Worm (Caenorhabditis elegans): ENCODE data around the gene dnj-11.

Gene dnj-11

ce11 chrIV:6605863-6606262, 20.2 kb downstream of the dnj-11 start, which contains the start of gene nstp-2:
Gene nstp-2, minus strand, starts transcription at chrIV:6606188.
- TF ChIP-seq grh-1 (GFP tag; IDR thresholded peaks at IDR 0.05) (peak; percentile 63), ceh-82 (tag; optimal IDR thresholded peaks at IDR 0.05) (no peak), aly-2 (tag; optimal IDR thresholded peaks at IDR 0.05) (no peak), nhr-85 (tag) (peak; percentile 61), elt-3 (tag; optimal IDR thresholded peaks at IDR 0.05) (no peak), egl-27 (tag; optimal IDR thresholded peaks at IDR 0.05) (no peak)

ce11 chrIV:6606587-6606986, 20.9 kb downstream of the dnj-11 start:
- no peak for TF ChIP-seq efl-1 (optimal IDR thresholded peaks at IDR 0.05)
- TF ChIP-seq efl-1 (GFP tag; optimal IDR thresholded peaks at IDR 0.05 in 1 of 2): peak in 1 of 2 experiments; percentile 62
- no peak for TF ChIP-seq efl-3 (GFP tag; optimal IDR thresholded peaks at IDR 0.05)
- TF ChIP-seq ztf-4 (tag; optimal IDR thresholded peaks at IDR 0.05): no peak
- TF ChIP-seq ets-5 (GFP tag; IDR thresholded peaks at IDR 0.05): no peak
- TF ChIP-seq ceh-63 (GFP tag; optimal IDR thresholded peaks at IDR 0.05): no peak
- peak; percentile 12 for TF ChIP-seq snu-23 (GFP tag; optimal IDR thresholded peaks at IDR 0.05)
- TF ChIP-seq lin-14 (GFP tag; optimal IDR thresholded peaks at IDR 0.05): peak; percentile 56
- TF ChIP-seq blmp-1 (tag; optimal IDR thresholded peaks at IDR 0.05): peak; percentile 48
- no peak for TF ChIP-seq lir-3 (tag; optimal IDR thresholded peaks at IDR 0.05; ENCODE audit: poor library complexity)

ce11 chrIV:6607059-6607458, 21.4 kb downstream of the dnj-11 start:
- TF ChIP-seq dpl-1 (GFP tag; optimal IDR thresholded peaks at IDR 0.05): no peak
- no peak for TF ChIP-seq dsc-1 (tag; optimal IDR thresholded peaks at IDR 0.05)
- TF ChIP-seq elt-3 (tag; optimal IDR thresholded peaks at IDR 0.05): peak in 1 of 6 experiments; percentile 33
- peak; percentile 60 for TF ChIP-seq nhr-85 (tag)
- no peak for TF ChIP-seq zag-1 (tag; optimal IDR thresholded peaks at IDR 0.05)

- TF ChIP-seq lsy-2 (tag; optimal IDR thresholded peaks at IDR 0.05): peak in 1 of 2 experiments; percentile 52
- peak; percentile 50 for TF ChIP-seq lin-14 (GFP tag; optimal IDR thresholded peaks at IDR 0.05)
- no peak for TF ChIP-seq isw-1 (GFP tag; IDR thresholded peaks at IDR 0.05)
- peak; percentile 19 to 29 for TF ChIP-seq efl-1 (optimal IDR thresholded peaks at IDR 0.05)
- no peak for TF ChIP-seq efl-1 (GFP tag; optimal IDR thresholded peaks at IDR 0.05 in 1 of 2)
- peak in 1 of 3 experiments; percentile 30 for TF ChIP-seq dpl-1 (GFP tag; optimal IDR thresholded peaks at IDR 0.05)
- peak in 1 of 2 experiments; percentile 6 for TF ChIP-seq lin-35 (GFP tag; optimal IDR thresholded peaks at IDR 0.05)
- TF ChIP-seq tlp-1 (tag; optimal IDR thresholded peaks at IDR 0.05): no peak
These were observed 27.6 kb downstream of the dnj-11 start, which contains the start of gene drh-1 for ce11 chrIV:6613296-6613695. Gene drh-1, minus strand, starts transcription at chrIV:6613353.

ce11 chrIV:6618607-6619006, 32.9 kb downstream of the dnj-11 start:
- no peak for TF ChIP-seq unc-62 (GFP tag; optimal IDR thresholded peaks at IDR 0.05)
- TF ChIP-seq skn-1 (tag; optimal IDR thresholded peaks at IDR 0.05): peak; percentile 48
- peak in 1 of 3 experiments; percentile 16 for TF ChIP-seq ceh-82 (tag; optimal IDR thresholded peaks at IDR 0.05)
- TF ChIP-seq lsy-2 (tag; optimal IDR thresholded peaks at IDR 0.05): peak in 1 of 2 experiments; percentile 42
- no peak for TF ChIP-seq jun-1 (tag; optimal IDR thresholded peaks at IDR 0.05)
- TF ChIP-seq lin-35 (GFP tag; optimal IDR thresholded peaks at IDR 0.05): peak in 1 of 2 experiments; percentile 36
- peak; percentile 12 to 53 for TF ChIP-seq efl-1 (optimal IDR thresholded peaks at IDR 0.05)
- TF ChIP-seq efl-1 (GFP tag; optimal IDR thresholded peaks at IDR 0.05 in 1 of 2): peak in 1 of 2 experiments; percentile 89
- no peak for TF ChIP-seq C34B4.2 (tag; optimal IDR thresholded peaks at IDR 0.05)
- peak; percentile 24 for TF ChIP-seq nhr-20 (tag; optimal IDR thresholded peaks at IDR 0.05)
- peak in 1 of 2 experiments; percentile 2 for TF ChIP-seq mdl-1 (tag; optimal IDR thresholded peaks at IDR 0.05)

- TF ChIP-seq elt-2 (tag; optimal IDR thresholded peaks at IDR 0.05): no peak
- TF ChIP-seq lin-35 (GFP tag; optimal IDR thresholded peaks at IDR 0.05): no peak
- TF ChIP-seq egl-13 (tag; optimal IDR thresholded peaks at IDR 0.05): no peak
- no peak for TF ChIP-seq unc-86 (tag; optimal IDR thresholded peaks at IDR 0.05)
- TF ChIP-seq xbp-1 (tag; optimal IDR thresholded peaks at IDR 0.05): no peak
- no peak for TF ChIP-seq sox-4 (tag; optimal IDR thresholded peaks at IDR 0.05)
- TF ChIP-seq lin-39 (tag; optimal IDR thresholded peaks at IDR 0.05): no peak
- TF ChIP-seq C34B4.2 (tag; optimal IDR thresholded peaks at IDR 0.05): no peak
- no peak for TF ChIP-seq grh-1 (GFP tag; IDR thresholded peaks at IDR 0.05)
- TF ChIP-seq nhr-11 (tag; optimal IDR thresholded peaks at IDR 0.05): no peak
- no peak for TF ChIP-seq aha-1 (tag; optimal IDR thresholded peaks at IDR 0.05)
- TF ChIP-seq ztf-11 (tag; optimal IDR thresholded peaks at IDR 0.05): no peak
- no peak for TF ChIP-seq dpl-1 (GFP tag; optimal IDR thresholded peaks at IDR 0.05)
- no peak for TF ChIP-seq mef-2 (tag; optimal IDR thresholded peaks at IDR 0.05)
- TF ChIP-seq C04F5.9 (tag; optimal IDR thresholded peaks at IDR 0.05): no peak
- no peak for TF ChIP-seq nhr-237 (tag; optimal IDR thresholded peaks at IDR 0.05)
- no peak for TF ChIP-seq egl-27 (tag; optimal IDR thresholded peaks at IDR 0.05)
- TF ChIP-seq rnt-1 (tag; optimal IDR thresholded peaks at IDR 0.05): no peak
These were observed 35.6 kb downstream of the dnj-11 start, which contains the start of gene C01B10.3 for ce11 chrIV:6621252-6621651. Gene C01B10.3, minus strand, starts transcription at chrIV:6621352.
